Fruit fly (Drosophila melanogaster): ENCODE results near the gene ng4.

The ng4 gene

dm6 chrX:3205887-3206794 is 37.9 kb downstream of the ng4 start:
- TF ChIP-seq usp (GFP tag; optimal IDR thresholded peaks at IDR 0.05) (no peak), fru (GFP tag; optimal IDR thresholded peaks at IDR 0.05) (peak; percentile 72), br (GFP tag; optimal IDR thresholded peaks at IDR 0.05) (peak; percentile 35), sv (GFP tag; optimal IDR thresholded peaks at IDR 0.05) (peak; percentile 59), ey (GFP tag; optimal IDR thresholded peaks at IDR 0.05) (peak; percentile 54), CrebA (GFP tag; optimal IDR thresholded peaks at IDR 0.05; ENCODE audit: borderline replicate concordance) (no peak), Hr83 (GFP tag; optimal IDR thresholded peaks at IDR 0.05; ENCODE audit: poor library complexity, severe bottlenecking) (no peak), h (GFP tag; optimal IDR thresholded peaks at IDR 0.05) (peak; percentile 63), psq (GFP tag; optimal IDR thresholded peaks at IDR 0.05) (peak; percentile 20), Rel (GFP tag; optimal IDR thresholded peaks at IDR 0.05) (no peak), Rel (tag; optimal IDR thresholded peaks at IDR 0.05) (no peak), GATAd (GFP tag; optimal IDR thresholded peaks at IDR 0.05) (no peak), OdsH (GFP tag; optimal IDR thresholded peaks at IDR 0.05) (peak; percentile 49), tai (GFP tag; optimal IDR thresholded peaks at IDR 0.05) (no peak), HLH106 (tag; optimal IDR thresholded peaks at IDR 0.05) (peak; percentile 7), Sp1 (GFP tag; optimal IDR thresholded peaks at IDR 0.05) (peak; percentile 18), dmrt93B (GFP tag; optimal IDR thresholded peaks at IDR 0.05) (peak; percentile 13), rgr (GFP tag; optimal IDR thresholded peaks at IDR 0.05) (peak; percentile 55), dl (GFP tag; optimal IDR thresholded peaks at IDR 0.05; ENCODE audit: insufficient read depth in 1 of 2, partially characterized antibody in 2 of 2) (no peak), CG9705 (GFP tag; optimal IDR thresholded peaks at IDR 0.05) (no peak), Hnf4 (GFP tag; optimal IDR thresholded peaks at IDR 0.05) (no peak), foxo (GFP tag; optimal IDR thresholded peaks at IDR 0.05) (peak in 1 of 2 experiments; percentile 73), woc (GFP tag; optimal IDR thresholded peaks at IDR 0.05) (peak; percentile 28)
